Fruit fly (Drosophila melanogaster) whole organism, wandering third instar larva: ENCODE measurements around the gene Gr77a.

ENCODE experiments used
- Dfd ChIP-seq: fragments of >200 bp; optimal IDR thresholded peaks from 2 replicates; lab custom pipeline; 2017; ENCODE audit warnings: missing biosample characterization, missing genetic modification characterization
- Dif ChIP-seq: fragments of 200-275, 200-300 bp; sonication (Bioruptor generic); optimal IDR thresholded peaks from 2 replicates; lab custom pipeline; 2018; ENCODE audit warnings: missing biosample characterization, missing genetic modification characterization; ENCODE audit not compliant: partially characterized antibody

DNA sequence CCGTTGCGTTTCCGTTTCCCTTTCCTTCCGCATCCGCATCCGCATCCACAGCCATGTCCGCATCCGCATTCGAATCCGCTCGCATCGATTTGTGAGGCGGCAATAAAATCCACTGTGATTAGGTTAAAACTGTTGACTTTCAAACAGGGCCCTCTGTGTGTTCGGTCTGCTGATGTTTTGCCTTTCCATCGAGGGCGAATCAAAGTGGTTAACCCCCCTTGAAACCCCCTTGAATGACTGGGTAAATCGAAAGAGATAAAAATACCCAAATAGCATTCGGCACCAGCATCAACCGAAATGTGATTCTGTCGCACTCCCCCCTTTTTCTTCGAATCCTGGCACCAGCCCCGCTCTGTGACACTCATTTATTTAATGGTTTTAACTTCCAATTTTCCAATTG lies 13.7 kb upstream of the Gr77a start:
- TF ChIP-seq Dfd (GFP tag; lab: Kevin White, UChicago) (no peak), Dif (GFP tag; lab: Kevin White, UChicago) (no peak)
